Worm (Caenorhabditis elegans): ENCODE data around the gene C38D4.7.

The C38D4.7 gene

DNA sequence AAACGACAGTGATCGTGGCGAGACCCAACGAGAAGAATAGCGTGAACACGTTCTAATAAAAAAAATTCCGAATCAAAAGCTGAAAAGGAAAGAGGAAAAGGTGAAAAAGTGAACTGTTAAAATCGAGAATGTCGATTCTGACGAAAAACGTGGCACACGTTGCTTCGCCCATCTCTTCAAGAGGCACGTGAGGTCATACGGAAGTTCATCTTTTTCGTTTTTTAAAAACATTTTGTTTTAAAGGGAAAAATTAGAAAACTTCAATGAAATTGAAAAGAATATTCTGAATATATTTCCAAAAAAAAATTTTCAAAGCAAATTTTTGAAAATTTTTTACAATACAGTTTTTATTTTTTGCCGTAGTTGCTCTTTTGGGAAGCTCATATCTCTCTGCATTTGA lies at the start of gene C38D4.7:
Gene C38D4.7, minus strand, starts transcription at position 101 of the 400 bp plus-strand sequence.
- TF ChIP-seq unc-62 (GFP tag; optimal IDR thresholded peaks at IDR 0.05), result no peak

DNA sequence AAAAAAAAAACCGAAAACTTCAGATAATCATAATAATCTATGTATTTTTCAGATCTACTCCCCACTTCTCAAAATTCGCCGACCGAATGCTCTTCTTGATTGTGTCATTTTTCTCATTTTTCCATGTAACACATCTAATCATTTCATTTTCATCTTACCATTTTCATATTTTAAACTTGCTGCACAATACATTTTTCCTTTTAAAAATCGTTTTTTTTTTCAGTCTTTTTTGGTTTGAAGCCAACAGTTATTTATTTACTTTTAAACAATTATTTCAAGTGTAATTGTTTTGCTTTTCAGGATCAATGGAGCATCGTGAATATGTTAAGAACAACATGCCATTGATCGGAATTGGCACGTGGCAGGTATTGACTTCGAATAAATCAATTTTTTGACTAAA lies 47.9 kb upstream of the C38D4.7 start, which contains the start of gene C35D10.6:
Gene C35D10.6, plus strand, starts transcription at position 301 of the 400 bp plus-strand sequence.
- no peak for TF ChIP-seq unc-62 (GFP tag; optimal IDR thresholded peaks at IDR 0.05)

DNA sequence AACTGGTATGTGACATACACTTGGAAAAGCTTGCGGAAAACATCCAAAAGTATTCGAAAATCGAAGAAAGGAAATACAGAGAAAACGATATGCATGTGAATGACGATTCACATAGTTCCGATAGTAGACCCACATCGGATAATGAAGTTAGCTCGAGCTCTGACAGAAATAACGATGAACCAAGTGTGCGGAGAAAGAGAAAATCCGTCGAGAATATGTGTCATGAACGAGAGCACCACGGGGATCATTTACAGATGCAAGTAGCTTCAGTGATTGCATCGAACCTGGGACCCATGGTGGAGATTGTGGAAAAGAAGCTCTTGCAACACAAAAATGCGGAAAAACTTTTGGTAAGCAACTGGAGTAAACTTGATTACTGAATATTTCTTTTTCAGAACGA lies 45.9 kb upstream of the C38D4.7 start:
- TF ChIP-seq unc-62 (GFP tag; optimal IDR thresholded peaks at IDR 0.05), result no peak

DNA sequence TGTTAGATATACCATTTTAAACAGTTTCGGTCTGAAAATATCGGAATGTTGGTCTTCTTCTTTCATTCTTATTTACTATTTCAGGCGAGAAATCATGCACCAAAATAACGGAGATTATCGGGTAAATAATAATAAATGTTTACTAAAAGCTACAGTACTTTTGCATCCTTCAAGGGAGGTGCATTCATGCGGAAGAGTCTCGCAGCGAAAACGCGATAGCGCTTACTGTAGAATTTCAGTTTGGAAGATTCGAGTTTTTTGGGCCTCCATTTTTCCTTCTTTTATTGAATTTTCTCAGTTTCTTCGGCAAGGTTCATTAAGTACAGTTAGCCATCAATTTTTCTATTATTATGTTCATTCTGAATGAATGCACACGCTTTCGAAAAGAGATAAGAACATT lies 45.0 kb upstream of the C38D4.7 start, which contains the start of gene C35D10.7:
Gene C35D10.7, plus strand, starts transcription at position 85 of the 400 bp plus-strand sequence.
- no peak for TF ChIP-seq unc-62 (GFP tag; optimal IDR thresholded peaks at IDR 0.05)

DNA sequence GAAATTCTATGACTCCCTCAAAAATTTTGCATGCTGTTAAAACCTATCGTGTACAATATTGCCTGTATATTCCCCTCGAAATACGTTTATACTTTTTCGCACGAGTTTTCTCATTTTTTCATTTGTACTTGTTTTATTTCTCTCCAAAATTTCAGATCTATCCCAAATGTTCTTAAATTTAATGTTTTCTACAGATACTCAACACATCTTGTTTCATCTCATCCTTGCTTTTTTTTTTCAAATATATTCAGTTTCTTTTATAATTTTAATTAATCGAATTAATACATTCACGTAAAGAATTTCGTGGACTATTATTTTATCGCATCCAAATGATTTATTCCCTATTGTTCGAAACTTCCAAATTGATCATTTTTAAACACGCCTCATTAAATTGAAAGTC lies 43.8 kb upstream of the C38D4.7 start, which contains the start of gene C35D10.8:
Gene C35D10.8, plus strand, starts transcription at position 301 of the 400 bp plus-strand sequence.
- no peak for TF ChIP-seq unc-62 (GFP tag; optimal IDR thresholded peaks at IDR 0.05)

DNA sequence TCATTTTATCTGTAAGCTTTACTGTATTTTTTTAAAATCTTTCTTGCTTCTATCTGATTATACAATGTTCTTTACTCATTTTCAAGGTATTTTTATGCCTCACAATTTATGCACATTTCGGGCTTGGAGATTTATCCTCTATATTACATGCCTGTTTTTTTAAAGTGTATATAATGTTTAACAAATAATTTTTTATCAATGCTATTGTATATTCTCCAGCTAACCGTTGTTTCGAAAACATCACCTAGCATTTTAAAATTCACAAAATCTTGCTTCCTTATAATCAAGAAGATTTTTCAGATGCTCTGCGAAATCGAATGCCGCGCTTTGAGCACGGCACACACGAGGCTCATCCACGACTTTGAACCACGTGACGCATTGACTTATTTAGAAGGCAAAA lies 40.9 kb upstream of the C38D4.7 start, which contains the start of gene ced-4:
Gene ced-4, plus strand, starts transcription at position 301 of the 400 bp plus-strand sequence.
- TF ChIP-seq unc-62 (GFP tag; optimal IDR thresholded peaks at IDR 0.05), result no peak

DNA sequence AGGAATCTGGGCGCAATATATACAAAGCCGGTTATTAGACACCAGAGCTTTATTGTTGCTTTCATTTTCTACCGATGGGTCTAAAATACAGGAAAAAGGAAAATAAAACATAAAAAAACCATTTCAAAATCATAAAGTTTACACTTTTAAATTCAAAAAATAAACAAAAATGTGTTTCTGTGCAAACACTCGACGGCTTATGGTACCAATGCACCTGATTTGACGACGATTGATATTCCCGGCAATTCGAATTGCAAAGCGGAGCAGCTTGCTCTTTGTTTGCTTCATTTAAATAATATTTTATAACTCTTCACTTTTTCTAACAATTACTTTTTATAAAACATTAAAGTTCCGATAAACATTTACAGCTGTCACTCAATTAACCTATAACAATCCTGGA lies 39.0 kb upstream of the C38D4.7 start, which contains the start of gene F26A1.1:
Gene F26A1.1, plus strand, starts transcription at position 369 of the 400 bp plus-strand sequence.
- no peak for TF ChIP-seq unc-62 (GFP tag; optimal IDR thresholded peaks at IDR 0.05)

DNA sequence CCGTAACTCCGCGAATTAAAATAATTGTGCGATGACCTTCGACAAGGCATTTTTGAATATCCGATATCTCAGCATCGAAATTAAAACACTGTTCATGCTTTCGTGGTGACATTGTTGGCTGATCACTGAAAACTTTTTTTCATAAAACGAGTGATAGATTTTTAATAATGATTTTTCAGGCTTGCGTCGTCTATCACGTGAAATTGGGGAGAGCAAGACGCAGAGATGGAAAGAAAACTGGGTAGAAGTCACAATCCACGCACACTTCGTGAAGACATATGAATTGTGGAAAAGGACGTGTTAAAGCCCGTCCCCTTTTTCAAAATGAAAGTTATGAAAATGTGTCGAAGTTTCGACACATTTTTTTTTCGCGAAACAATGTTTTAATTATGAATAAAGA lies 38.6 kb upstream of the C38D4.7 start, which contains the start of gene nonu-1:
Gene nonu-1, minus strand, starts transcription at position 169 of the 400 bp plus-strand sequence.
- no peak for TF ChIP-seq unc-62 (GFP tag; optimal IDR thresholded peaks at IDR 0.05)

DNA sequence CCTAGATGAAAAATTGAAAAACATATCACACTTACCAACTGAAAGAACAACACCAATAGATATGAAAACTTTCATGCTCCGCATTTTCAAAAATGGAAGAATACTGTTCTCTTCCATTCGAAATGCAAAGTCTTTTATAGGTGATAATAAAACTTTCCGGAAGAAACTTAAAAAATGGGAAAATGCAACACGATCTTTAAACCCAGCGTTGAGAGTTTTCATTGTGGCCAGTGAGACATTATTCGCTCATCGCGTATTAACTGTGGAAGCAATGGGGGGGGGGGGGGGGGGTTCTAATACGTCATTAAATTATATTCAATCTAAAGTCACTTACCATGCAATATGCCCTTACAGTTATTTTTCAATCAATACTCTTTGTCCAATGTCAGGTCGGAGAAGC lies 33.2 kb upstream of the C38D4.7 start, which contains the start of the genes clec-157 and fkh-5:
Gene clec-157, minus strand, starts transcription at position 101 of the 400 bp plus-strand sequence.
Gene fkh-5, plus strand, starts transcription at position 336 of the 400 bp plus-strand sequence.
- no peak for TF ChIP-seq unc-62 (GFP tag; optimal IDR thresholded peaks at IDR 0.05)

DNA sequence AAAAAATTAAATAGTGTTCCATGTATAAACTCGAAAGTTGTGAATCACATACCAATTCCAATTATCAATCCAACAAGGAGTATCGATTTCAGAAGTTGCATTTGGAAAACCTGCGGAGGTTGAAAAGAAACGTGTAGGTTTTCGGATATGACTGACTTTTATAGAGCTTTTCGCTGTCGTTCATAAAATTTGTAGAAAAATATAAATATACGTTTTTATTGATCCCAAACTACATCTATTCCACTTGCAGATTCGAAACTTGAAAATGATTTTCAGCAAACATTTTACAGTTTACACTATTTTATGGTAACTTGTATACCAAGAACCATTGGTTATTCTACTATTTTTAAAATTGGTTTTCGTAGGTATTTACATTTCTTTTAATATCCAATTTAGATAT lies 31.1 kb upstream of the C38D4.7 start, which contains the start of gene clec-156:
Gene clec-156, minus strand, starts transcription at position 101 of the 400 bp plus-strand sequence.
- TF ChIP-seq unc-62 (GFP tag; optimal IDR thresholded peaks at IDR 0.05), result no peak

DNA sequence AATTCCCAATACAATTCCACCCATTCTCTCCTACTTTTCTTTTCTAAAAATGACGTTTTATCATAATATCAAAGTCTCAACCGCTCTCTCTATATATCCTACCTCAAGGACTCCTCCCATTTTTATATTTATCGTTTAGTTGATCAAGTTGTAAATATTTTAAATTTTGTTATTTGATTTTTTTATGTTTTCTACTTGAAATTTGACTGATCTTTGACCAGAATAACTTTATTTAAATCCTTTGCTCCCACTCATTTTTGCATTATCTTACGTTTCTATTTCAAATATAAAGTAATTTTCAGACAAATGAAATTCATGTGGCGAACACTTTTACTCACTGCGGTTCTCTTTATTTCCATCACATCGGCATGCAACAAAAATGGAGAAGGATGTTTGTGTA lies 26.3 kb upstream of the C38D4.7 start, which contains the start of the genes acbp-7 and F26A1.19:
Gene acbp-7, plus strand, starts transcription at position 301 of the 400 bp plus-strand sequence.
Gene F26A1.19, plus strand, starts transcription at position 303 of the 400 bp plus-strand sequence.
- TF ChIP-seq unc-62 (GFP tag; optimal IDR thresholded peaks at IDR 0.05), result no peak

DNA sequence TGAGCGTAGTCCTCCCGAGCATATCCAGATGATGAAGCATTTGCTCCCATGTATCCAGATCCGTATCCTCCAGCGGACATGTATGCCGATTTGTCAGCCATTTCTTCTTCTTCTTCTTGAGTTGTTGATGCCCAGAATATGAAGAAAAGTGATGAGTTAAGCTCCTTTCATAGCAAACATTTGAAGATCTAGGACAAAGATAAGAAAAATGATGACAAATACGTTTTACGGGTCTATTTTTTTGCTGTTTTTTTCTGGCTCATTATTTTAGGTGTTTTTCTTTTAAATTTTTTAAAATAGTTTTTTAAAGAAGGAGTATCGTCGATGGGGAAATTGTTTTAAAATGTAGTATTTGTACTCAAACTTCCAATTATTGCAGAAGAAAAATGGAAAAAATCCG lies 19.1 kb upstream of the C38D4.7 start, which contains the start of gene nspd-9:
Gene nspd-9, minus strand, starts transcription at position 101 of the 400 bp plus-strand sequence.
- TF ChIP-seq unc-62 (GFP tag; optimal IDR thresholded peaks at IDR 0.05), result no peak

DNA sequence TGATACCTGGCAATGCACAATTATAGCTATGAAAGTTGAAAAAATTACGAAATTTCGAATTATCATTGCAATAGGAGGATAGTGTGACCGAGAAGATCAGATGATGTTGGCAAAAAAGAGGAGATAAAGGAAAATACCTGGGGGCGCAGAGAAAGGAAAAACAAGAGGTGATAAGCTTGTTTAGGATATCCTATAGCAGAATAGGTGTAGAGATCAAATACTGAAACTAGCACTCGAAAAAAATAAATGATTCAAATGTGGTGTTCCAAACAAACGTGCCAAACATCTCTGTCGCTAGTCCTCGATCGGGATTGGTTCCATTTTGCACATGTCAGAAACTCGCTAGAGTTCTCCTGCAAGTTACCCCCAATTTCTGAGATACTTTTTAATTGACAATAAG lies 18.3 kb upstream of the C38D4.7 start, which contains the start of gene F26A1.9:
Gene F26A1.9, minus strand, starts transcription at position 101 of the 400 bp plus-strand sequence.
- TF ChIP-seq unc-62 (GFP tag; optimal IDR thresholded peaks at IDR 0.05), result no peak

DNA sequence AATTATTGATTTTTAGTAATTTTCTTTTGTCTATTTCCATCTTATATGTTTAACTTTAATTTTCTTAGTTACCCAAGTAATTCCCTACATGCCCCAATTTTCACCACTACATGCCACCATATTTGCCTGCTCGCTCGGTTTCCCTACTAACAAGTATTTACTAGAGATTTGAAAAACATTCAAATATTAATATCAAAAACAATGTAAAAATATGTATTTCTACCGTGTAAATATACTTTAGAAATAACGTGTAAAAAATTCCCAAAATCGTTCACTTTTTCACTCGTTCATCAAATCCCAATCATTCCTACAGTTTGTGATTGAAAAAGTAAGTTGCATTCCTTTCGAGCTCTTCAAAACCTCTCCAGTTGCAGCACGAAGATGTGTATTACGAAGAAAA lies 15.5 kb upstream of the C38D4.7 start, which contains the start of gene F26A1.3:
Gene F26A1.3, plus strand, starts transcription at position 301 of the 400 bp plus-strand sequence.
- no peak for TF ChIP-seq unc-62 (GFP tag; optimal IDR thresholded peaks at IDR 0.05)

DNA sequence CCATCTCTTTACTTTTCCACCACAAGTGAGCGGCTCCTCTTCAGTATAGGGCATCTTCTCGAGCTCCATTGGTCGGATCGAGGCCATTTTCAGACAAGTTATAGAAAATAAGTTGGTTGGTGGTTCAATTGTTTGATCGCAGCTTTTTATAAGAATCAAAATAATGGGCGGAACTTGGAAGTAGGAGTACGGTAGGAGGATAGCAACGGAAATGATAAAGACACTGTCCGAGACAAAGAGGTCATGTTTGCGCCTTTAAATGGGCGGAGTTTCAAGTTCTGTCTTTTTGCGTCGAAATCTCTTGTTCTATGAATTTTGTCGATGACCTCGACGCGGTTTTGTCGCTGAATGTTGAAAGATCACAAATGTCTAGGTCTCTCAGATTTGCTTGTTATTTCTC lies 11.0 kb upstream of the C38D4.7 start, which contains the start of gene F26A1.8:
Gene F26A1.8, minus strand, starts transcription at position 101 of the 400 bp plus-strand sequence.
- TF ChIP-seq unc-62 (GFP tag; optimal IDR thresholded peaks at IDR 0.05), result no peak

DNA sequence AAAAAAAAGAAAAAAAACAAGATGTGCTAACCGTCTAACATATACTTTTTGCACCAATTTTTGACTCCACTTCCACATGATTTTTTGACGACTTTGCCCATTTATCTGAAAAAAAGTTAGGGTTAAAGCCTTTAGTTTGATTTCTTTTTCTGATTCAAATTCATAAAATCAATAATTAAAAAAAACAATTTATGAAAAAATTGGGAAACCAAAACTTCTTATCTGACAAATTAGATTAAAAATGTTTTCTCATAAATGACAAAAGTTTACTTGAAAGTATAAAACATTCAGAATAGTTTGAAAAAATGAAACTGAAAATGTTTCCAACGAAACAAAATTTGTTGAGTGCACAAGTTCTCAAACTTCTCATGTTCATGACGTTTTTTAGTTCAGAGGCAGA lies 8.7 kb upstream of the C38D4.7 start, which contains the start of gene F26A1.7:
Gene F26A1.7, minus strand, starts transcription at position 101 of the 400 bp plus-strand sequence.
- TF ChIP-seq unc-62 (GFP tag; optimal IDR thresholded peaks at IDR 0.05), result no peak

DNA sequence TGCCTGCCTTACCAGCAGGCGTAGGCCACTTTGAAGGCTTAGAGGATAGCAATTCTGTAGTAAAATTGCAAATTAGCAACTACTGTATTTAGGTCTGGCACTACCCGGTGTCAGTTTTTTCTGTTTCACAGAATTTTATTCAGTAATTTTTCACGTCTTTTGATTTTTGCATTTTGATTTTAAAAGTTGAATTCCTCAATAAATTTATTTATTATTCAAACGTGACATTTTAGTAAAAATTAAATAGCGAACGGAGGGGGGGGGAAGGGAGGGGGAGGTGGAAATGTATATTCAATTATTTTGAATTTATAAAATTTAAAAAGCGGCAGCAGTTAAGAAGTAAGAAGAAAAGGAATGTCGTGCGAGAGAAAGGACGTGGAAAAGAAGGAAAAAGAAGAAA lies 6.1 kb upstream of the C38D4.7 start, which contains the start of gene F26A1.4:
Gene F26A1.4, plus strand, starts transcription at position 301 of the 400 bp plus-strand sequence.
- TF ChIP-seq unc-62 (GFP tag; optimal IDR thresholded peaks at IDR 0.05), result no peak

All from whole organism, dauer.